Worm (Caenorhabditis elegans): Measurements from ENCODE around the gene tag-51.

tag-51 gene

ce11 chrIII:856908-857307, 2.9 kb downstream of the tag-51 start:
- TF ChIP-seq madf-9 (GFP tag; conservative IDR thresholded peaks at IDR 0.05): no peak
- no peak for TF ChIP-seq arid-1 (GFP tag; conservative IDR thresholded peaks at IDR 0.05)
- TF ChIP-seq aha-1 (tag): peak; percentile 90
- TF ChIP-seq aly-2 (tag; optimal IDR thresholded peaks at IDR 0.05): no peak
- TF ChIP-seq ama-1 (optimal IDR thresholded peaks at IDR 0.05): no peak

- TF ChIP-seq T26A8.4 (GFP tag; IDR thresholded peaks at IDR 0.05) (no peak), lin-1 (GFP tag; IDR thresholded peaks at IDR 0.05) (no peak), ctbp-1 (GFP tag; IDR thresholded peaks at IDR 0.05) (no peak), mdl-1 (tag; optimal IDR thresholded peaks at IDR 0.05) (no peak), D1046.2 (GFP tag; IDR thresholded peaks at IDR 0.05) (no peak), php-3 (GFP tag; IDR thresholded peaks at IDR 0.05) (no peak), nhr-25 (tag; optimal IDR thresholded peaks at IDR 0.05; ENCODE audit: borderline replicate concordance, insufficient read depth) (no peak), ceh-20 (GFP tag; IDR thresholded peaks at IDR 0.05) (no peak), F10B5.3 (tag; optimal IDR thresholded peaks at IDR 0.05) (no peak), F44E2.7 (GFP tag; IDR thresholded peaks at IDR 0.05) (no peak), lin-29 (GFP tag; IDR thresholded peaks at IDR 0.05) (no peak), unc-130 (GFP tag; optimal IDR thresholded peaks at IDR 0.05) (no peak)
These were observed 5.9 kb downstream of the tag-51 start, which contains the start of gene exos-4.2 for ce11 chrIII:859898-860297. TSS of gene exos-4.2 (plus strand) at chrIII:860198.

DNA sequence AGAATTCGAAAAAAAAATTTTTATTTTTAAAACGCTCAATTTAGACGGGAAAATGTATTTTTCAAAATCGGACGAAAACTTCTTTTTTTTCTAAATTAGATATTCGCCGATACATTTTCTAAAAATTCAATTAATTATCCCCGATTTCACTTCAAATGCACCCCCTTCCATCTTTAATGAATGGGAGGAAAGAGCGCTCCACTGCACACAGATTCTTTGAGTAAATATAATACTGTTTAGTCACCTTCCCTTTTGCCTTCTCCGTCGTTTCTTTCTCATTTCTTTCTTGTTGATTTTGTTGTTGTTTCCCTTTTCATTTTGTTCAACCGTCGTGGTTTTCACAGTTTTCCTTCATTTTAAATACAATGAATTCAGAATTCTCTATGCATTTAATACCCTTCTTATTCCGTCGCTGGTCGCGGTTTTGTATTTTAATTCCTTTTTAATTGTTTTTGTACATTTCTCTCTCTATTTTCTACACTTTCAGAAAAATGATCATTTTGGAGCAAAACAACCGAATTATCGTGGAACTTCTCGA, 7.9 kb downstream of the tag-51 start, which contains the start of gene arx-4:
arx-4 (plus strand) TSS at position 488 of the 538 bp plus-strand sequence.
- TF ChIP-seq aha-1 (tag): peak; percentile 89
- no peak for TF ChIP-seq dpl-1 (GFP tag; optimal IDR thresholded peaks at IDR 0.05)
- TF ChIP-seq mes-2 (tag; optimal IDR thresholded peaks at IDR 0.05; ENCODE audit: poor library complexity, severe bottlenecking): peak; percentile 40
- no peak for TF ChIP-seq lin-13 (GFP tag; optimal IDR thresholded peaks at IDR 0.05)
- TF ChIP-seq daf-16 (GFP tag; optimal IDR thresholded peaks at IDR 0.05): no peak
- TF ChIP-seq daf-16 (tag; optimal IDR thresholded peaks at IDR 0.05): peak; percentile 36
- TF ChIP-seq nhr-28 (tag; optimal IDR thresholded peaks at IDR 0.05): no peak
- peak; percentile 50 for TF ChIP-seq lin-38 (GFP tag; IDR thresholded peaks at IDR 0.05)
- TF ChIP-seq dve-1 (tag; optimal IDR thresholded peaks at IDR 0.05; ENCODE audit: insufficient read depth): peak; percentile 7
- TF ChIP-seq mdt-29 (GFP tag; IDR thresholded peaks at IDR 0.05): no peak
- TF ChIP-seq pha-4 (GFP tag; IDR thresholded peaks at IDR 0.05): no peak
- TF ChIP-seq pha-4 (tag; optimal IDR thresholded peaks at IDR 0.05): peak; percentile 34

ce11 chrIII:868866-869265, 14.8 kb downstream of the tag-51 start:
- TF ChIP-seq lin-13 (GFP tag; optimal IDR thresholded peaks at IDR 0.05) (no peak), dve-1 (tag; optimal IDR thresholded peaks at IDR 0.05; ENCODE audit: insufficient read depth) (no peak), F37D6.2 (tag; optimal IDR thresholded peaks at IDR 0.05) (no peak), aha-1 (tag) (peak; percentile 84), nhr-11 (tag; optimal IDR thresholded peaks at IDR 0.05) (no peak)

DNA sequence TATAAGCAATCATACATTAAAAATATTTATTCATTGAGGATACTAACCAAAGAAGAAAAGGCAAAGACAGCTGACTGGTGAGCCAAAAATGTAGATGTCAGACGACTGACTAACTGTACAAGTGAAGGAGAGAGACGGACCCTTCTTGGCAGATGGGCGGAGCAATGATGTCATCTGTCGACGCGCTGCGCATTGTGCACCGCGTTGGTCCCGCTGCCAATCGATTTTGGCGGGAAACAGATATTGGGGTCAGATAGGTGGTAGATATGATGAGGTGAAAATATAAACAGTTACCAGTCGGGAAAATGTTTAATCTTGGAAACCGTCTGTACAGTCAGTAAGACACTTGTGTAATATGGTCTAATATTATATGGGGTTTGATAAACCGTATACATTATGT, 15.8 kb downstream of the tag-51 start, which contains the start of gene T24C4.2:
T24C4.2 (minus strand) TSS at position 101 of the 400 bp plus-strand sequence.
- TF ChIP-seq ceh-44 (GFP tag; IDR thresholded peaks at IDR 0.05) (no peak), F26F4.8 (GFP tag; conservative IDR thresholded peaks at IDR 0.05) (no peak), F10B5.3 (tag; optimal IDR thresholded peaks at IDR 0.05) (no peak), madf-9 (GFP tag; conservative IDR thresholded peaks at IDR 0.05) (no peak)

ce11 chrIII:870555-870954, 16.5 kb downstream of the tag-51 start:
- TF ChIP-seq dpl-1 (GFP tag; optimal IDR thresholded peaks at IDR 0.05) (no peak), egl-27 (tag; optimal IDR thresholded peaks at IDR 0.05) (no peak)
